Fruit fly (Drosophila melanogaster) Kc167 (cell line): ENCODE measurements around the gene Ir67c.

Source experiments
- Myc ChIP-seq: fragments of >200 bp; optimal IDR thresholded peaks from 2 replicates; lab custom pipeline; 2017; ENCODE audit warnings: missing external identifiers
- Sin3A ChIP-seq: fragments of >200 bp; optimal IDR thresholded peaks from 2 replicates; lab custom pipeline; 2018; ENCODE audit warnings: missing external identifiers
- h ChIP-seq: fragments of >200 bp; optimal IDR thresholded peaks from 3 replicates; lab custom pipeline; 2018; ENCODE audit warnings: missing external identifiers
- insv ChIP-seq: fragments of >200 bp; optimal IDR thresholded peaks from 3 replicates; lab custom pipeline; 2018; ENCODE audit warnings: missing external identifiers
- psq ChIP-seq: fragments of >200 bp; optimal IDR thresholded peaks from 2 replicates; lab custom pipeline; 2017; ENCODE audit warnings: missing external identifiers
- ttk ChIP-seq: sonication (Bioruptor generic); optimal IDR thresholded peaks from 2 replicates; lab custom pipeline; 2017; ENCODE audit warnings: missing external identifiers

- TF ChIP-seq ttk (no peak), Myc (no peak), Sin3A (no peak), h (lab: Kevin White, UChicago) (no peak), psq (no peak), insv (lab: Kevin White, UChicago) (no peak)
These were observed 10.1 kb upstream of the Ir67c start for dm6 chr3L:10443958-10444357.
